Worm (Caenorhabditis elegans) whole organism, mixed stage, embryonic: ENCODE measurements around the gene T05C1.1.

Experiments
- M03D4.4 ChIP-seq: sonication (generic microtip); optimal IDR thresholded peaks from 2 replicates; lab custom pipeline; 2017; ENCODE audit warnings: mild to moderate bottlenecking, missing genetic modification characterization, missing compliant biosample characterization
- bed-3 ChIP-seq: fragments of 200-800 bp; sonication (Bioruptor generic); optimal IDR thresholded peaks from 3 replicates; lab custom pipeline; 2018; ENCODE audit warnings: mild to moderate bottlenecking, missing genetic modification characterization, moderate library complexity, missing compliant biosample characterization
- blmp-1 ChIP-seq: fragments of 150-350 bp; optimal IDR thresholded peaks from 2 replicates; lab custom pipeline; 2014; ENCODE audit warnings: missing biosample characterization, missing genetic modification characterization
- ces-1 ChIP-seq: fragments of 150-350 bp; optimal IDR thresholded peaks from 2 replicates; lab custom pipeline; 2014; ENCODE audit warnings: missing biosample characterization, missing genetic modification reagents, missing genetic modification characterization
- cnd-1 ChIP-seq: fragments of 200-800 bp; sonication (Bioruptor generic); optimal IDR thresholded peaks from 2 replicates; lab custom pipeline; 2018; ENCODE audit warnings: mild to moderate bottlenecking, missing genetic modification characterization, missing compliant biosample characterization
- flh-1 ChIP-seq: fragments of 200-800 bp; sonication (Bioruptor generic); optimal IDR thresholded peaks from 2 replicates; lab custom pipeline; 2018; ENCODE audit warnings: mild to moderate bottlenecking, missing genetic modification characterization, moderate library complexity, missing compliant biosample characterization
- ham-2 ChIP-seq: fragments of 200-800 bp; sonication (Bioruptor generic); optimal IDR thresholded peaks from 2 replicates; lab custom pipeline; 2018; ENCODE audit warnings: mild to moderate bottlenecking, missing genetic modification characterization, missing compliant biosample characterization
- hlh-1 ChIP-seq: fragments of 150-350 bp; optimal IDR thresholded peaks from 2 replicates; lab custom pipeline; 2014; ENCODE audit warnings: missing biosample characterization, missing genetic modification reagents, missing genetic modification characterization
- lin-13 ChIP-seq: fragments of 150-350 bp; optimal IDR thresholded peaks from 2 replicates; lab custom pipeline; 2014; ENCODE audit warnings: missing biosample characterization, missing genetic modification characterization
- lsy-2 ChIP-seq: fragments of 150-350 bp; optimal IDR thresholded peaks from 2 replicates; lab custom pipeline; 2014; ENCODE audit warnings: missing biosample characterization, missing genetic modification characterization
- mab-5 ChIP-seq: fragments of 150-350 bp; optimal IDR thresholded peaks from 2 replicates; lab custom pipeline; 2014; ENCODE audit warnings: missing biosample characterization, missing genetic modification characterization
- mep-1 ChIP-seq: fragments of 150-350 bp; optimal IDR thresholded peaks from 2 replicates; lab custom pipeline; 2017; ENCODE audit warnings: missing biosample characterization, missing genetic modification reagents, missing genetic modification characterization, inconsistent platforms
- mls-2 ChIP-seq: sonication (generic microtip); optimal IDR thresholded peaks from 2 replicates; lab custom pipeline; 2016; ENCODE audit warnings: mild to moderate bottlenecking, missing genetic modification characterization, moderate library complexity, missing compliant biosample characterization
- nhr-12 ChIP-seq: fragments of 150-350 bp; optimal IDR thresholded peaks from 2 replicates; lab custom pipeline; 2014; ENCODE audit warnings: missing biosample characterization, missing genetic modification characterization
- nhr-2 ChIP-seq: fragments of 150-350 bp; optimal IDR thresholded peaks from 2 replicates; lab custom pipeline; 2014; ENCODE audit warnings: missing biosample characterization, missing genetic modification characterization
- nhr-76 ChIP-seq: sonication (generic microtip); optimal IDR thresholded peaks from 2 replicates; lab custom pipeline; 2017; ENCODE audit warnings: missing biosample characterization, missing genetic modification characterization
- pha-4 ChIP-seq: fragments of 150-350 bp; optimal IDR thresholded peaks from 2 replicates; lab custom pipeline; 2018; ENCODE audit warnings: missing biosample characterization, missing genetic modification reagents, missing genetic modification characterization
- sem-2 ChIP-seq: fragments of 200-800 bp; sonication (Bioruptor generic); optimal IDR thresholded peaks from 2 replicates; lab custom pipeline; 2018; ENCODE audit warnings: mild to moderate bottlenecking, missing genetic modification characterization, missing compliant biosample characterization
- snpc-4 ChIP-seq: fragments of 150-350 bp; optimal IDR thresholded peaks from 2 replicates; lab custom pipeline; 2014; ENCODE audit warnings: missing biosample characterization, missing genetic modification characterization
- sptf-1 ChIP-seq: sonication (generic microtip); optimal IDR thresholded peaks from 2 replicates; lab custom pipeline; 2017; ENCODE audit warnings: mild to moderate bottlenecking, missing genetic modification characterization, moderate library complexity, missing compliant biosample characterization
- tbx-8 ChIP-seq: fragments of 200-800 bp; sonication (Bioruptor generic); optimal IDR thresholded peaks from 2 replicates; lab custom pipeline; 2018; ENCODE audit warnings: mild to moderate bottlenecking, missing genetic modification characterization, moderate library complexity, missing compliant biosample characterization
- unc-120 ChIP-seq: sonication (generic microtip); optimal IDR thresholded peaks from 2 replicates; lab custom pipeline; 2017; ENCODE audit warnings: missing genetic modification characterization, missing compliant biosample characterization; ENCODE audit not compliant: poor library complexity, severe bottlenecking
- unc-62 ChIP-seq: fragments of 150-350 bp; optimal IDR thresholded peaks from 2 replicates; lab custom pipeline; 2014; ENCODE audit warnings: missing biosample characterization, missing genetic modification reagents, missing genetic modification characterization
- zip-8 ChIP-seq: fragments of 150-350 bp; optimal IDR thresholded peaks from 2 replicates; lab custom pipeline; 2014; ENCODE audit warnings: missing biosample characterization, missing genetic modification characterization

The T05C1.1 gene

DNA sequence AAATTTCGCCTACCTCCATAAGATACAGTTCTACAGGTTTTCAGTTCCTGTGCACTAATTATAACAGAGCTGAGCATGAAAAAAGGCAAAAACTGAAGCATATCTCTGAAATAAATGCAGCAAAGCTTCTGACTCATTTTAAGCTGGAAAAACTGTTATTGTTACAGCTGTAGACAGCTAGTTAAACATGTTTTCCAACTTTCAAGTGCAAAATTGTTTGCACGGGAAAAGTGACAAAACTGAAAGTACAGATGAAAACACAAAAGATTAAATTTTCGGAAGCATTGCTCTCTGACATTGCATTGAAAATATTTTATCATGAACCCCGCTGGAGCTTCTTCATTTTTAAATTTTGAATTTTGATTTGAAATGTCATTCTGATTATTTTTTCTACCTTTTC, 12.3 kb downstream of the T05C1.1 start, which contains the start of gene T05C1.5:
Gene T05C1.5, minus strand, starts transcription at position 101 of the 400 bp plus-strand sequence.
- TF ChIP-seq M03D4.4 (tag; lab: Kevin White, UChicago) (no peak), nhr-76 (tag; lab: Kevin White, UChicago) (no peak)

- TF ChIP-seq hlh-1, result peak; percentile 87
- no peak for TF ChIP-seq zip-8 (tag; lab: Kevin White, UChicago)
- TF ChIP-seq ces-1 (GFP tag; lab: Kevin White, UChicago), result no peak
These were observed 16.1 kb downstream of the T05C1.1 start for ce11 chrII:4494532-4494931.

ce11 chrII:4495844-4496243, 17.4 kb downstream of the T05C1.1 start:
- TF ChIP-seq lin-13 (tag; lab: Kevin White, UChicago) (no peak), ham-2 (GFP tag; lab: Kevin White, UChicago) (no peak), nhr-2 (tag; lab: Kevin White, UChicago) (no peak), flh-1 (GFP tag; lab: Kevin White, UChicago) (no peak), ces-1 (GFP tag; lab: Kevin White, UChicago) (no peak), nhr-12 (tag; lab: Kevin White, UChicago) (no peak), bed-3 (no peak), unc-120 (tag; lab: Kevin White, UChicago) (no peak), nhr-76 (tag; lab: Kevin White, UChicago) (no peak), pha-4 (tag; lab: Kevin White, UChicago) (no peak), tbx-8 (no peak), unc-62 (GFP tag; lab: Kevin White, UChicago) (no peak), mls-2 (tag; lab: Kevin White, UChicago) (no peak), M03D4.4 (tag; lab: Kevin White, UChicago) (no peak), mab-5 (tag; lab: Kevin White, UChicago) (no peak), blmp-1 (tag; lab: Kevin White, UChicago) (no peak)

DNA sequence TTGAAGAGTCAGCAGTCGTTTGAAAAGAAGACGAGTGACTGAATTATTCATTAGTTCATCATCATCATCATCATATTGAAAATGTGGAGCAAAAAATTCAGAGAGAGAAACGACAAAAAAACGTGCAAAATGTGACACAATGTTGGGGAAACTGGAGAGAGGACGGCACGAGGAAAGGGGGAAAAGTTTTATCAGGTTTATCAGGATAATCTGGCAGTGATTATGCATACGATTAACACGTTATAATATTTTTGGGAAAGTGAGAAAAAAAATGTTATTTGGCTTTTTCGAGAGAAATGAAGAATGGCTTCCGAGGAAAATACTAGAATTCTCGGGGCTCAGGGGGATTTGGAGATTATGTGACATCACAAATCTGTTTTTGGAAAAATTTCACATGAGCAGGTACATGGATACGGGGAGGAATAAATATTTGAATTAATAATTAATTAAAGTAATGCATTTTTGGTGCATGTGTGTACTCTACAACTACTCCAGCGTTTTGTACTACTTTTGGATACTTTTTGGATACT, 26.8 kb downstream of the T05C1.1 start, which contains the start of gene camt-1:
Gene camt-1, minus strand, starts transcription at position 51 of the 530 bp plus-strand sequence.
- no peak for TF ChIP-seq sptf-1
- TF ChIP-seq unc-62 (GFP tag; lab: Kevin White, UChicago), result no peak
- no peak for TF ChIP-seq cnd-1
- TF ChIP-seq lin-13 (tag; lab: Kevin White, UChicago), result no peak
- TF ChIP-seq sem-2 (GFP tag; lab: Kevin White, UChicago), result no peak
- no peak for TF ChIP-seq snpc-4 (tag; lab: Kevin White, UChicago)
- no peak for TF ChIP-seq blmp-1 (tag; lab: Kevin White, UChicago)
- no peak for TF ChIP-seq mep-1 (tag; lab: Kevin White, UChicago)
- TF ChIP-seq ces-1 (GFP tag; lab: Kevin White, UChicago), result no peak
- no peak for TF ChIP-seq M03D4.4 (tag; lab: Kevin White, UChicago)
- TF ChIP-seq nhr-12 (tag; lab: Kevin White, UChicago), result no peak
- TF ChIP-seq zip-8 (tag; lab: Kevin White, UChicago), result no peak
- TF ChIP-seq, all 35 proteins: peak for 0

DNA sequence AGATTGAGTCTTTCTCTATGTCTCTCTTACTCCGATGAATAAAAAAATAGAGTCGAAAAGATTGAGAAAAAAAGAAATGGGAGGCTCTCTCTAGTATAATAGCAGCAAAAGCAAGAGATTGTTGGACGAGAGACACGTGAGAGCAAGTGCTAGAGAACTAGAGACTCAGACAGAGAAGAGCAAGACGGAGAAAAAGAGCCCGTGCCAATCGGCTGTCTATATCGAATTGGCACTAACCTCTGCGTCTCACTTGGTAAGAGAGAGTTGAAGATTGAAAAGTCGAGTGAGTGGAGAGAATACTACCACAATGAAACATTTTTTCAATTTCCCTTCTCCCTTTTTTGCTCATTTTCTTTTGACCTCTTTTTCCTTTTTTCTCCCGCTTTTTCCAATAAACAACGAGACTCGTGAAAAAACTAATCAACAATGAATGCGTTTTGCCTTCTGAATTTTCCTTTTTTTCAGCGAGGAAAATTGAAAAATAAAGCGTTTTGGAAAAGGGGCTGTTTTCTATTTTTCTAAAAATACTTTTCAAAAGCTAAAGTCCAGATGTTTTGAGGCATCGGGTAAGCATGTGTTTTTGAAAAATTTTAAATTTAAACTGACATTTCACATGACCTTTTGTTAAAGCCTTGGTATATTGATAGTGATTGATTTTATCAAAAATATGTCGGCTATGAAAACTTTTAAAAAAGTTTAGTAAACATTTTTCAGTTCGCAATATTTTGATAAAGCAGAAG, 28.3 kb downstream of the T05C1.1 start:
- TF ChIP-seq blmp-1 (tag; lab: Kevin White, UChicago), result no peak
- peak; percentile 86 for TF ChIP-seq hlh-1
- peak; percentile 65 for TF ChIP-seq unc-120 (tag; lab: Kevin White, UChicago)
- TF ChIP-seq lsy-2 (tag; lab: Kevin White, UChicago), result peak; percentile 17
- TF ChIP-seq nhr-76 (tag; lab: Kevin White, UChicago), result no peak
- peak; percentile 85 for TF ChIP-seq ces-1 (GFP tag; lab: Kevin White, UChicago)

- TF ChIP-seq ces-1 (GFP tag; lab: Kevin White, UChicago) (no peak), unc-62 (GFP tag; lab: Kevin White, UChicago) (no peak), sptf-1 (no peak), lin-13 (tag; lab: Kevin White, UChicago) (no peak), flh-1 (GFP tag; lab: Kevin White, UChicago) (no peak), ham-2 (GFP tag; lab: Kevin White, UChicago) (no peak)
These were observed 29.3 kb downstream of the T05C1.1 start for ce11 chrII:4507669-4508068.
